Fruit fly (Drosophila melanogaster) Kc167 (cell line): ENCODE data around the gene eIF4H1.

ENCODE experiments used
- Myc ChIP-seq: fragments of >200 bp; optimal IDR thresholded peaks from 2 replicates; lab custom pipeline; 2017; ENCODE audit warnings: missing external identifiers
- h ChIP-seq: fragments of >200 bp; optimal IDR thresholded peaks from 3 replicates; lab custom pipeline; 2018; ENCODE audit warnings: missing external identifiers
- insv ChIP-seq: fragments of >200 bp; optimal IDR thresholded peaks from 3 replicates; lab custom pipeline; 2018; ENCODE audit warnings: missing external identifiers
- psq ChIP-seq: fragments of >200 bp; optimal IDR thresholded peaks from 2 replicates; lab custom pipeline; 2017; ENCODE audit warnings: missing external identifiers

DNA sequence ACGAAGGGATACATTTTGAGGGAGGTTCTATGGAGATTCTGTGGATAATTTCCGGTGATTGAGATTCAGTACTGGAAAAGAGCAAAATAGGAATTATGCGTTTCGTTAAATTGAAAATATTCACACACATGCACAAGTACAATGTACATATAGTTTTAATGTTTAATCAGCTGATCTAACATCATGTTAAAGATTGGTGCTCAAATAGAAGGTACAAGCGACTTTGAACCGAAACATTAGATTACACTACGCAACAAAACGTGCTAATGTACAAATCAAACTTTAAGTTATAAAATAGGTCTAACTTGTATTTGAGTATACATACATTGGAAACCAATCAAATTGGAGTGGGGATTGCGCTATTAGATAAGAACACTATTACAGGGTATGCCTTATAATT is 28.4 kb upstream of the eIF4H1 start:
- no peak for TF ChIP-seq h (lab: Kevin White, UChicago)
- no peak for TF ChIP-seq psq (lab: Kevin White, UChicago)
- TF ChIP-seq insv: no peak
- TF ChIP-seq Myc (lab: Kevin White, UChicago): no peak
